Fruit fly (Drosophila melanogaster): Measurements from ENCODE around the gene CG14260.

DNA sequence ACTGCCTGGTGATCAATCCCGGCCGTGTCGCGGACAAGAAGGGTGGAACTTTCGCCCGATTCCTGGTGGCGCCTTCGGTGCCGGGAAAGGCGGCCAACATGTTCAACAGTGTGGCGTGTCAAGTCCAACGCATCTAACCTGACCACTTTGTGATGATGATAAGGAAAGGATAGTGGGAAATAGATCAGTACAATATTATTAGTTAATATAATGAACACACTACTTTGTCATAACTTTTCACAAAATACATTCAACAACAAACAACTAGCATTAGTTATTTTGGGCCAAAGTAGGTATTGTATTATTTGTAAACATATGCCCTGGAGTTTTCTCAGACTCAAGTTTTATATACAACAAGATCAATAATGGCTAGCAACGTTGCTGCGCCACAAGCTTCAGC lies 24.3 kb upstream of the CG14260 start, which contains the start of gene CG17991:
- TF ChIP-seq Hr38 (GFP tag; optimal IDR thresholded peaks at IDR 0.05) (no peak), CG3919 (GFP tag; optimal IDR thresholded peaks at IDR 0.05) (no peak), fd85E (GFP tag; optimal IDR thresholded peaks at IDR 0.05) (no peak), Sox102F (GFP tag; optimal IDR thresholded peaks at IDR 0.05) (no peak), CG1621 (tag; optimal IDR thresholded peaks at IDR 0.05) (no peak), Sox14 (GFP tag; optimal IDR thresholded peaks at IDR 0.05) (no peak), esn (GFP tag; optimal IDR thresholded peaks at IDR 0.05) (no peak), CG15336 (GFP tag; IDR thresholded peaks at IDR 0.05) (no peak), ss (GFP tag; optimal IDR thresholded peaks at IDR 0.05) (no peak), CG32006 (GFP tag; optimal IDR thresholded peaks at IDR 0.05) (no peak)
